Worm (Caenorhabditis elegans) whole organism, mixed stage, embryonic: ENCODE measurements around the gene F11C1.7.

ENCODE experiments used
- M03D4.4 ChIP-seq: sonication (generic microtip); optimal IDR thresholded peaks from 2 replicates; lab custom pipeline; 2017; ENCODE audit warnings: mild to moderate bottlenecking, missing genetic modification characterization, missing compliant biosample characterization
- bed-3 ChIP-seq: fragments of 200-800 bp; sonication (Bioruptor generic); optimal IDR thresholded peaks from 3 replicates; lab custom pipeline; 2018; ENCODE audit warnings: mild to moderate bottlenecking, missing genetic modification characterization, moderate library complexity, missing compliant biosample characterization
- blmp-1 ChIP-seq: fragments of 150-350 bp; optimal IDR thresholded peaks from 2 replicates; lab custom pipeline; 2014; ENCODE audit warnings: missing biosample characterization, missing genetic modification characterization
- ceh-39 ChIP-seq: fragments of 150-350 bp; optimal IDR thresholded peaks from 2 replicates; lab custom pipeline; 2014; ENCODE audit warnings: missing biosample characterization, missing genetic modification characterization
- ceh-43 ChIP-seq: fragments of 200-800 bp; sonication (Bioruptor generic); optimal IDR thresholded peaks from 2 replicates; lab custom pipeline; 2018; ENCODE audit warnings: mild to moderate bottlenecking, missing genetic modification characterization, moderate library complexity, missing compliant biosample characterization
- ces-1 ChIP-seq: fragments of 150-350 bp; optimal IDR thresholded peaks from 2 replicates; lab custom pipeline; 2014; ENCODE audit warnings: missing biosample characterization, missing genetic modification reagents, missing genetic modification characterization
- cnd-1 ChIP-seq: fragments of 200-800 bp; sonication (Bioruptor generic); optimal IDR thresholded peaks from 2 replicates; lab custom pipeline; 2018; ENCODE audit warnings: mild to moderate bottlenecking, missing genetic modification characterization, missing compliant biosample characterization
- elt-1 ChIP-seq: sonication (generic microtip); optimal IDR thresholded peaks from 2 replicates; lab custom pipeline; 2017; ENCODE audit warnings: missing genetic modification characterization, mild to moderate bottlenecking, missing compliant biosample characterization, antibody characterized with exemption, moderate library complexity, borderline replicate concordance; ENCODE audit not compliant: insufficient read depth
- elt-3 ChIP-seq: fragments of 150-350 bp; optimal IDR thresholded peaks from 2 replicates; lab custom pipeline; 2014; ENCODE audit warnings: missing biosample characterization, missing genetic modification characterization
- flh-1 ChIP-seq: fragments of 200-800 bp; sonication (Bioruptor generic); optimal IDR thresholded peaks from 2 replicates; lab custom pipeline; 2018; ENCODE audit warnings: mild to moderate bottlenecking, missing genetic modification characterization, moderate library complexity, missing compliant biosample characterization
- ham-2 ChIP-seq: fragments of 200-800 bp; sonication (Bioruptor generic); optimal IDR thresholded peaks from 2 replicates; lab custom pipeline; 2018; ENCODE audit warnings: mild to moderate bottlenecking, missing genetic modification characterization, missing compliant biosample characterization
- hlh-1 ChIP-seq: fragments of 150-350 bp; optimal IDR thresholded peaks from 2 replicates; lab custom pipeline; 2014; ENCODE audit warnings: missing biosample characterization, missing genetic modification reagents, missing genetic modification characterization
- lin-13 ChIP-seq: fragments of 150-350 bp; optimal IDR thresholded peaks from 2 replicates; lab custom pipeline; 2014; ENCODE audit warnings: missing biosample characterization, missing genetic modification characterization
- lin-32 ChIP-seq: fragments of 200-800 bp; sonication (Bioruptor generic); optimal IDR thresholded peaks from 2 replicates; lab custom pipeline; 2018; ENCODE audit warnings: mild to moderate bottlenecking, missing genetic modification characterization, missing compliant biosample characterization
- lsy-2 ChIP-seq: fragments of 150-350 bp; optimal IDR thresholded peaks from 2 replicates; lab custom pipeline; 2014; ENCODE audit warnings: missing biosample characterization, missing genetic modification characterization
- mab-5 ChIP-seq: fragments of 150-350 bp; optimal IDR thresholded peaks from 2 replicates; lab custom pipeline; 2014; ENCODE audit warnings: missing biosample characterization, missing genetic modification characterization
- mep-1 ChIP-seq: fragments of 150-350 bp; optimal IDR thresholded peaks from 2 replicates; lab custom pipeline; 2017; ENCODE audit warnings: missing biosample characterization, missing genetic modification reagents, missing genetic modification characterization, inconsistent platforms
- mls-2 ChIP-seq: sonication (generic microtip); optimal IDR thresholded peaks from 2 replicates; lab custom pipeline; 2016; ENCODE audit warnings: mild to moderate bottlenecking, missing genetic modification characterization, moderate library complexity, missing compliant biosample characterization
- nhr-12 ChIP-seq: fragments of 150-350 bp; optimal IDR thresholded peaks from 2 replicates; lab custom pipeline; 2014; ENCODE audit warnings: missing biosample characterization, missing genetic modification characterization
- nhr-2 ChIP-seq: fragments of 150-350 bp; optimal IDR thresholded peaks from 2 replicates; lab custom pipeline; 2014; ENCODE audit warnings: missing biosample characterization, missing genetic modification characterization
- nhr-28 ChIP-seq: fragments of 150-350 bp; optimal IDR thresholded peaks from 2 replicates; lab custom pipeline; 2014; ENCODE audit warnings: missing biosample characterization, missing genetic modification characterization
- nhr-76 ChIP-seq: sonication (generic microtip); optimal IDR thresholded peaks from 2 replicates; lab custom pipeline; 2017; ENCODE audit warnings: missing biosample characterization, missing genetic modification characterization
- pha-4 ChIP-seq: fragments of 150-350 bp; optimal IDR thresholded peaks from 2 replicates; lab custom pipeline; 2018; ENCODE audit warnings: missing biosample characterization, missing genetic modification reagents, missing genetic modification characterization
- sem-2 ChIP-seq: fragments of 200-800 bp; sonication (Bioruptor generic); optimal IDR thresholded peaks from 2 replicates; lab custom pipeline; 2018; ENCODE audit warnings: mild to moderate bottlenecking, missing genetic modification characterization, missing compliant biosample characterization
- snpc-4 ChIP-seq: fragments of 150-350 bp; optimal IDR thresholded peaks from 2 replicates; lab custom pipeline; 2014; ENCODE audit warnings: missing biosample characterization, missing genetic modification characterization
- sptf-1 ChIP-seq: sonication (generic microtip); optimal IDR thresholded peaks from 2 replicates; lab custom pipeline; 2017; ENCODE audit warnings: mild to moderate bottlenecking, missing genetic modification characterization, moderate library complexity, missing compliant biosample characterization
- tbx-8 ChIP-seq: fragments of 200-800 bp; sonication (Bioruptor generic); optimal IDR thresholded peaks from 2 replicates; lab custom pipeline; 2018; ENCODE audit warnings: mild to moderate bottlenecking, missing genetic modification characterization, moderate library complexity, missing compliant biosample characterization
- unc-120 ChIP-seq: sonication (generic microtip); optimal IDR thresholded peaks from 2 replicates; lab custom pipeline; 2017; ENCODE audit warnings: missing genetic modification characterization, missing compliant biosample characterization; ENCODE audit not compliant: poor library complexity, severe bottlenecking
- unc-39 ChIP-seq: fragments of 150-350 bp; optimal IDR thresholded peaks from 2 replicates; lab custom pipeline; 2014; ENCODE audit warnings: missing biosample characterization, missing genetic modification characterization
- unc-62 ChIP-seq: fragments of 150-350 bp; optimal IDR thresholded peaks from 2 replicates; lab custom pipeline; 2014; ENCODE audit warnings: missing biosample characterization, missing genetic modification reagents, missing genetic modification characterization
- zip-8 ChIP-seq: fragments of 150-350 bp; optimal IDR thresholded peaks from 2 replicates; lab custom pipeline; 2014; ENCODE audit warnings: missing biosample characterization, missing genetic modification characterization
- ztf-11 ChIP-seq: fragments of 150-350 bp; optimal IDR thresholded peaks from 2 replicates; lab custom pipeline; 2014; ENCODE audit warnings: missing biosample characterization, missing genetic modification characterization

The F11C1.7 gene

ce11 chrX:12987119-12987518 is 2.0 kb upstream of the F11C1.7 start, which contains the start of gene mff-1:
Gene mff-1, minus strand, starts transcription at chrX:12987219.
- TF ChIP-seq cnd-1 (tag; lab: Kevin White, UChicago), result no peak
- TF ChIP-seq hlh-1, result no peak
- no peak for TF ChIP-seq lin-13 (tag; lab: Kevin White, UChicago)
- peak; percentile 87 for TF ChIP-seq nhr-2
- no peak for TF ChIP-seq blmp-1 (tag; lab: Kevin White, UChicago)
- no peak for TF ChIP-seq ceh-43 (GFP tag; lab: Kevin White, UChicago)
- TF ChIP-seq ceh-39 (tag; lab: Kevin White, UChicago), result no peak
- no peak for TF ChIP-seq M03D4.4 (tag; lab: Kevin White, UChicago)

- TF ChIP-seq unc-39 (tag; lab: Kevin White, UChicago), result no peak
- peak; percentile 29 for TF ChIP-seq ceh-39 (tag; lab: Kevin White, UChicago)
Measured at ce11 chrX:12990529-12991520, 1.7 kb downstream of the F11C1.7 start, which contains the start of the genes F11C1.1 and vwa-8. Gene F11C1.1, minus strand, starts transcription at chrX:12990579. Gene vwa-8, plus strand, starts transcription at chrX:12991470.

- TF ChIP-seq zip-8 (peak; percentile 92), unc-62 (GFP tag; lab: Kevin White, UChicago) (no peak)
Measured at ce11 chrX:12996161-12996560, 7.0 kb downstream of the F11C1.7 start.

- no peak for TF ChIP-seq sptf-1
- no peak for TF ChIP-seq nhr-12 (tag; lab: Kevin White, UChicago)
- no peak for TF ChIP-seq mls-2 (tag; lab: Kevin White, UChicago)
- TF ChIP-seq ces-1 (GFP tag; lab: Kevin White, UChicago), result no peak
- no peak for TF ChIP-seq pha-4 (tag; lab: Kevin White, UChicago)
- peak; percentile 66 for TF ChIP-seq zip-8
Measured at ce11 chrX:12999567-12999966, 10.4 kb downstream of the F11C1.7 start.

- no peak for TF ChIP-seq sptf-1
- no peak for TF ChIP-seq zip-8
- TF ChIP-seq lsy-2, result no peak
- no peak for TF ChIP-seq tbx-8 (GFP tag; lab: Kevin White, UChicago)
- no peak for TF ChIP-seq mls-2 (tag; lab: Kevin White, UChicago)
- no peak for TF ChIP-seq nhr-76
- no peak for TF ChIP-seq cnd-1 (tag; lab: Kevin White, UChicago)
- TF ChIP-seq nhr-28 (tag; lab: Kevin White, UChicago), result no peak
- no peak for TF ChIP-seq ztf-11
- no peak for TF ChIP-seq unc-62 (GFP tag; lab: Kevin White, UChicago)
- no peak for TF ChIP-seq pha-4 (tag; lab: Kevin White, UChicago)
- TF ChIP-seq ces-1 (GFP tag; lab: Kevin White, UChicago), result no peak
- TF ChIP-seq flh-1 (GFP tag; lab: Kevin White, UChicago), result no peak
- no peak for TF ChIP-seq mab-5
- no peak for TF ChIP-seq lin-32 (GFP tag; lab: Kevin White, UChicago)
- no peak for TF ChIP-seq mep-1 (tag; lab: Kevin White, UChicago)
- TF ChIP-seq M03D4.4 (tag; lab: Kevin White, UChicago), result no peak
- no peak for TF ChIP-seq lin-13 (tag; lab: Kevin White, UChicago)
- no peak for TF ChIP-seq unc-39 (tag; lab: Kevin White, UChicago)
- TF ChIP-seq, all 35 proteins: peak for 0
Measured at ce11 chrX:13000837-13001236, 11.7 kb downstream of the F11C1.7 start.

ce11 chrX:13002322-13002721 is 13.2 kb downstream of the F11C1.7 start:
- TF ChIP-seq sptf-1 (no peak), mep-1 (tag; lab: Kevin White, UChicago) (no peak), tbx-8 (GFP tag; lab: Kevin White, UChicago) (no peak), ceh-39 (tag; lab: Kevin White, UChicago) (no peak), flh-1 (GFP tag; lab: Kevin White, UChicago) (no peak), ham-2 (GFP tag; lab: Kevin White, UChicago) (no peak), elt-1 (tag; lab: Kevin White, UChicago) (peak; percentile 75), zip-8 (peak; percentile 76), elt-3 (tag; lab: Kevin White, UChicago) (no peak), unc-62 (GFP tag; lab: Kevin White, UChicago) (peak; percentile 37), bed-3 (GFP tag; lab: Kevin White, UChicago) (no peak), sem-2 (GFP tag; lab: Kevin White, UChicago) (no peak), hlh-1 (no peak), unc-120 (tag; lab: Kevin White, UChicago) (no peak), lin-32 (GFP tag; lab: Kevin White, UChicago) (no peak), nhr-2 (peak; percentile 79), ztf-11 (no peak), ces-1 (GFP tag; lab: Kevin White, UChicago) (no peak), snpc-4 (tag; lab: Kevin White, UChicago) (no peak), unc-39 (tag; lab: Kevin White, UChicago) (no peak), ceh-43 (GFP tag; lab: Kevin White, UChicago) (no peak), lin-13 (tag; lab: Kevin White, UChicago) (no peak), mls-2 (tag; lab: Kevin White, UChicago) (no peak), blmp-1 (tag; lab: Kevin White, UChicago) (no peak), cnd-1 (tag; lab: Kevin White, UChicago) (no peak), pha-4 (tag; lab: Kevin White, UChicago) (no peak), nhr-76 (no peak), mab-5 (no peak), M03D4.4 (tag; lab: Kevin White, UChicago) (no peak)
